Worm (Caenorhabditis elegans) whole organism, young adult: ENCODE results near the gene F27B3.8.

ENCODE experiments used
- T26A5.8 ChIP-seq: sonication (generic microtip); optimal IDR thresholded peaks from 2 replicates; lab custom pipeline; 2016; ENCODE audit warnings: missing genetic modification characterization, missing compliant biosample characterization
- ama-1 ChIP-seq, 3 experiments: fragments of 150-350 bp in 1 of 3; sonication (generic microtip) in 2 of 3; optimal IDR thresholded peaks; 2 replicates each; lab custom pipeline; 2014 to 2018; ENCODE audit warnings: missing biosample characterization in 2 of 3, missing genetic modification characterization in 2 of 3, missing genetic modification reagents in 2 of 3
- madf-6 ChIP-seq: fragments of 200-800 bp; sonication (Bioruptor generic); IDR thresholded peaks from 2 replicates; pipeline ENCODE4 v1.3.6; 2022; ENCODE audit warnings: missing genetic modification reagents, missing genetic modification characterization, missing compliant biosample characterization

- TF ChIP-seq T26A5.8 (tag; lab: Kevin White, UChicago) = no peak
- no peak for TF ChIP-seq ama-1 (optimal IDR thresholded peaks at IDR 0.05; lab: Kevin White, UChicago)
- no peak for TF ChIP-seq ama-1 (GFP tag; optimal IDR thresholded peaks at IDR 0.05; lab: Kevin White, UChicago)
- TF ChIP-seq madf-6 (GFP tag; lab: Robert Waterston, UW) = peak; percentile 83
Measured at ce11 chrIII:6625317-6625716, 45.8 kb downstream of the F27B3.8 start.
